Worm (Caenorhabditis elegans) whole organism, mixed stage, embryonic: ENCODE results near the gene C06C3.7.

Experiments used
- M03D4.4 ChIP-seq: sonication (generic microtip); optimal IDR thresholded peaks from 2 replicates; lab custom pipeline; 2017; ENCODE audit warnings: mild to moderate bottlenecking, missing genetic modification characterization, missing compliant biosample characterization
- bed-3 ChIP-seq: fragments of 200-800 bp; sonication (Bioruptor generic); optimal IDR thresholded peaks from 3 replicates; lab custom pipeline; 2018; ENCODE audit warnings: mild to moderate bottlenecking, missing genetic modification characterization, moderate library complexity, missing compliant biosample characterization
- blmp-1 ChIP-seq: fragments of 150-350 bp; optimal IDR thresholded peaks from 2 replicates; lab custom pipeline; 2014; ENCODE audit warnings: missing biosample characterization, missing genetic modification characterization
- ceh-39 ChIP-seq: fragments of 150-350 bp; optimal IDR thresholded peaks from 2 replicates; lab custom pipeline; 2014; ENCODE audit warnings: missing biosample characterization, missing genetic modification characterization
- ces-1 ChIP-seq: fragments of 150-350 bp; optimal IDR thresholded peaks from 2 replicates; lab custom pipeline; 2014; ENCODE audit warnings: missing biosample characterization, missing genetic modification reagents, missing genetic modification characterization
- cnd-1 ChIP-seq: fragments of 200-800 bp; sonication (Bioruptor generic); optimal IDR thresholded peaks from 2 replicates; lab custom pipeline; 2018; ENCODE audit warnings: mild to moderate bottlenecking, missing genetic modification characterization, missing compliant biosample characterization
- elt-1 ChIP-seq: sonication (generic microtip); optimal IDR thresholded peaks from 2 replicates; lab custom pipeline; 2017; ENCODE audit warnings: missing genetic modification characterization, mild to moderate bottlenecking, missing compliant biosample characterization, antibody characterized with exemption, moderate library complexity, borderline replicate concordance; ENCODE audit not compliant: insufficient read depth
- elt-3 ChIP-seq: fragments of 150-350 bp; optimal IDR thresholded peaks from 2 replicates; lab custom pipeline; 2014; ENCODE audit warnings: missing biosample characterization, missing genetic modification characterization
- lin-13 ChIP-seq: fragments of 150-350 bp; optimal IDR thresholded peaks from 2 replicates; lab custom pipeline; 2014; ENCODE audit warnings: missing biosample characterization, missing genetic modification characterization
- lin-32 ChIP-seq: fragments of 200-800 bp; sonication (Bioruptor generic); optimal IDR thresholded peaks from 2 replicates; lab custom pipeline; 2018; ENCODE audit warnings: mild to moderate bottlenecking, missing genetic modification characterization, missing compliant biosample characterization
- lsy-2 ChIP-seq: fragments of 150-350 bp; optimal IDR thresholded peaks from 2 replicates; lab custom pipeline; 2014; ENCODE audit warnings: missing biosample characterization, missing genetic modification characterization
- mab-5 ChIP-seq: fragments of 150-350 bp; optimal IDR thresholded peaks from 2 replicates; lab custom pipeline; 2014; ENCODE audit warnings: missing biosample characterization, missing genetic modification characterization
- mep-1 ChIP-seq: fragments of 150-350 bp; optimal IDR thresholded peaks from 2 replicates; lab custom pipeline; 2017; ENCODE audit warnings: missing biosample characterization, missing genetic modification reagents, missing genetic modification characterization, inconsistent platforms
- nhr-12 ChIP-seq: fragments of 150-350 bp; optimal IDR thresholded peaks from 2 replicates; lab custom pipeline; 2014; ENCODE audit warnings: missing biosample characterization, missing genetic modification characterization
- pha-4 ChIP-seq: fragments of 150-350 bp; optimal IDR thresholded peaks from 2 replicates; lab custom pipeline; 2018; ENCODE audit warnings: missing biosample characterization, missing genetic modification reagents, missing genetic modification characterization
- sem-2 ChIP-seq: fragments of 200-800 bp; sonication (Bioruptor generic); optimal IDR thresholded peaks from 2 replicates; lab custom pipeline; 2018; ENCODE audit warnings: mild to moderate bottlenecking, missing genetic modification characterization, missing compliant biosample characterization
- snpc-4 ChIP-seq: fragments of 150-350 bp; optimal IDR thresholded peaks from 2 replicates; lab custom pipeline; 2014; ENCODE audit warnings: missing biosample characterization, missing genetic modification characterization
- sptf-1 ChIP-seq: sonication (generic microtip); optimal IDR thresholded peaks from 2 replicates; lab custom pipeline; 2017; ENCODE audit warnings: mild to moderate bottlenecking, missing genetic modification characterization, moderate library complexity, missing compliant biosample characterization
- tbx-8 ChIP-seq: fragments of 200-800 bp; sonication (Bioruptor generic); optimal IDR thresholded peaks from 2 replicates; lab custom pipeline; 2018; ENCODE audit warnings: mild to moderate bottlenecking, missing genetic modification characterization, moderate library complexity, missing compliant biosample characterization
- unc-62 ChIP-seq: fragments of 150-350 bp; optimal IDR thresholded peaks from 2 replicates; lab custom pipeline; 2014; ENCODE audit warnings: missing biosample characterization, missing genetic modification reagents, missing genetic modification characterization

The C06C3.7 gene

ce11 chrII:9433609-9434008 is 48.3 kb downstream of the C06C3.7 start, which contains the start of gene kin-15:
Gene kin-15 (minus strand): TSS chrII:9433709.
- TF ChIP-seq blmp-1 (tag; lab: Kevin White, UChicago) = no peak
- no peak for TF ChIP-seq mep-1 (tag; lab: Kevin White, UChicago)
- TF ChIP-seq ces-1 (GFP tag; lab: Kevin White, UChicago) = no peak
- TF ChIP-seq elt-1 (tag; lab: Kevin White, UChicago) = no peak
- TF ChIP-seq lin-13 (tag; lab: Kevin White, UChicago) = no peak
- TF ChIP-seq cnd-1 (tag; lab: Kevin White, UChicago) = no peak
- TF ChIP-seq sptf-1 (tag; lab: Kevin White, UChicago) = no peak
- TF ChIP-seq lin-32 (GFP tag; lab: Kevin White, UChicago) = no peak
- TF ChIP-seq unc-62 (GFP tag; lab: Kevin White, UChicago) = no peak
- TF ChIP-seq pha-4 (tag; lab: Kevin White, UChicago) = no peak
- TF ChIP-seq snpc-4 (tag; lab: Kevin White, UChicago) = no peak
- TF ChIP-seq nhr-12 (tag; lab: Kevin White, UChicago) = no peak
- no peak for TF ChIP-seq mab-5
- no peak for TF ChIP-seq sem-2 (GFP tag; lab: Kevin White, UChicago)
- no peak for TF ChIP-seq lsy-2 (tag; lab: Kevin White, UChicago)
- TF ChIP-seq tbx-8 (GFP tag; lab: Kevin White, UChicago) = no peak
- TF ChIP-seq elt-3 (tag; lab: Kevin White, UChicago) = no peak
- TF ChIP-seq bed-3 (GFP tag; lab: Kevin White, UChicago) = no peak
- TF ChIP-seq, all 35 proteins: peak for 0

- no peak for TF ChIP-seq mep-1 (tag; lab: Kevin White, UChicago)
- TF ChIP-seq M03D4.4 (tag; lab: Kevin White, UChicago) = no peak
- no peak for TF ChIP-seq cnd-1 (tag; lab: Kevin White, UChicago)
- no peak for TF ChIP-seq lin-32 (GFP tag; lab: Kevin White, UChicago)
- TF ChIP-seq pha-4 (tag; lab: Kevin White, UChicago) = no peak
- TF ChIP-seq ceh-39 (tag; lab: Kevin White, UChicago) = no peak
Observed at ce11 chrII:9436009-9436408, 50.7 kb downstream of the C06C3.7 start, which contains the start of gene kin-16. Gene kin-16 (minus strand): TSS chrII:9436109.
